Worm (Caenorhabditis elegans) whole organism, late embryonic: Measurements from ENCODE around the gene R07E4.5.

Experiments used
- ama-1 ChIP-seq: fragments of 150-350 bp; optimal IDR thresholded peaks from 2 replicates; lab custom pipeline; 2014
- dve-1 ChIP-seq: sonication (generic microtip); optimal IDR thresholded peaks from 2 replicates; lab custom pipeline; 2017; ENCODE audit warnings: antibody characterized with exemption, mild to moderate bottlenecking, missing genetic modification characterization, missing compliant biosample characterization
- hlh-15 ChIP-seq: sonication (generic microtip); optimal IDR thresholded peaks from 2 replicates; lab custom pipeline; 2016; ENCODE audit warnings: missing genetic modification characterization, missing compliant biosample characterization
- hlh-8 ChIP-seq: sonication (generic microtip); optimal IDR thresholded peaks from 2 replicates; lab custom pipeline; 2016; ENCODE audit warnings: missing genotype, missing genetic modification characterization, missing compliant biosample characterization
- nhr-11 ChIP-seq: fragments of 150-350 bp; optimal IDR thresholded peaks from 2 replicates; lab custom pipeline; 2014; ENCODE audit warnings: missing biosample characterization, missing genetic modification characterization
- pag-3 ChIP-seq: sonication (generic microtip); optimal IDR thresholded peaks from 2 replicates; lab custom pipeline; 2016; ENCODE audit warnings: missing compliant biosample characterization, missing genetic modification characterization, borderline replicate concordance
- pha-4 ChIP-seq: fragments of 150-350 bp; optimal IDR thresholded peaks from 2 replicates; lab custom pipeline; 2018; ENCODE audit warnings: missing biosample characterization, missing genetic modification reagents, missing genetic modification characterization
- pqm-1 ChIP-seq: sonication (generic microtip); optimal IDR thresholded peaks from 2 replicates; lab custom pipeline; 2016; ENCODE audit warnings: missing genetic modification characterization, missing compliant biosample characterization
- rnt-1 ChIP-seq: sonication (generic microtip); optimal IDR thresholded peaks from 2 replicates; lab custom pipeline; 2016; ENCODE audit warnings: missing genetic modification characterization, missing compliant biosample characterization
- syd-9 ChIP-seq: sonication (generic microtip); optimal IDR thresholded peaks from 2 replicates; lab custom pipeline; 2016; ENCODE audit warnings: mild to moderate bottlenecking, missing genetic modification characterization, moderate library complexity, missing compliant biosample characterization

DNA sequence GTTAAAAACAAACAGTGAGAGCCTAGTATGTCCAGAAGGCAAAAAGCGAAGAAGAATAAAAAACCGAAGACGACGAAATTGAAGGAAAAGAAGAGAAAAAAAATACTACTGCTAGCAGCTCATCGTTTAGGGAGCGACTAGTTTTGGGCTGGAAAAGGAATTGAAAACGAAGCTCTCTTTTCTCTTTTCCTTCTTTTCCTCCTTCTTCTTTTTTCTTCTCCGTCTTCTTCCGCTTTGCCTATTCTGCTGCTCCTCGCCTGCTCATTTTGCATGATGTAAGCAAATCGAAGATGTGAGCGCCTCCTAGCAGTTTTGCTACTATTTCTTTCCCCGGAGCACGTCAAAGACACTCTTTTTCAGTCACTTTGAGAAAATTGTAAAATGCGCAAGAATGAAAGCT is 28.7 kb upstream of the R07E4.5 start:
- TF ChIP-seq rnt-1 (tag; lab: Kevin White, UChicago) = no peak
- TF ChIP-seq pag-3 (tag; lab: Kevin White, UChicago) = no peak
- no peak for TF ChIP-seq ama-1
- TF ChIP-seq pha-4 (tag; lab: Kevin White, UChicago) = no peak
- TF ChIP-seq nhr-11 = no peak
- no peak for TF ChIP-seq hlh-15 (tag; lab: Kevin White, UChicago)
- TF ChIP-seq pqm-1 (tag; lab: Kevin White, UChicago) = no peak
- TF ChIP-seq hlh-8 = no peak
- no peak for TF ChIP-seq dve-1 (tag; lab: Kevin White, UChicago)
- TF ChIP-seq syd-9 (tag; lab: Kevin White, UChicago) = no peak
